Fruit fly (Drosophila melanogaster) whole organism, wandering third instar larva: Measurements from ENCODE around the gene Klf15.

Source experiments
- Abd-B ChIP-seq: fragments of >200 bp; optimal IDR thresholded peaks from 2 replicates; lab custom pipeline; 2017; ENCODE audit warnings: missing biosample characterization, missing genetic modification characterization
- CG32264 ChIP-seq: fragments of 200-800 bp; sonication (Bioruptor generic); optimal IDR thresholded peaks from 2 replicates; lab custom pipeline; 2016; ENCODE audit warnings: missing biosample characterization, missing genetic modification characterization
- CG9705 ChIP-seq: fragments of 200-800 bp; sonication (Bioruptor generic); optimal IDR thresholded peaks from 2 replicates; lab custom pipeline; 2018; ENCODE audit warnings: missing biosample characterization, mild to moderate bottlenecking, missing genetic modification characterization
- CrebA ChIP-seq: fragments of 200-800 bp; sonication (Bioruptor generic); optimal IDR thresholded peaks from 2 replicates; lab custom pipeline; 2016; ENCODE audit warnings: missing biosample characterization, mild to moderate bottlenecking, missing genetic modification characterization, borderline replicate concordance
- Dif ChIP-seq: fragments of 200-275, 200-300 bp; sonication (Bioruptor generic); optimal IDR thresholded peaks from 2 replicates; lab custom pipeline; 2018; ENCODE audit warnings: missing biosample characterization, missing genetic modification characterization; ENCODE audit not compliant: partially characterized antibody
- GATAd ChIP-seq: sonication (Bioruptor generic); optimal IDR thresholded peaks from 2 replicates; lab custom pipeline; 2016; ENCODE audit warnings: missing biosample characterization, missing genetic modification characterization
- HLH106 ChIP-seq: fragments of 200-800 bp; optimal IDR thresholded peaks from 3 replicates; lab custom pipeline; 2019; ENCODE audit warnings: missing biosample characterization, mild to moderate bottlenecking, missing genetic modification characterization, moderate library complexity
- Hnf4 ChIP-seq: fragments of 200-800 bp; sonication (Bioruptor generic); optimal IDR thresholded peaks from 2 replicates; lab custom pipeline; 2016; ENCODE audit warnings: missing biosample characterization, mild to moderate bottlenecking, missing genetic modification characterization
- Hr78 ChIP-seq: fragments of >200 bp; optimal IDR thresholded peaks from 2 replicates; lab custom pipeline; 2017; ENCODE audit warnings: missing biosample characterization, missing genetic modification characterization
- Hr83 ChIP-seq: fragments of 200-300 bp; sonication (Bioruptor generic); optimal IDR thresholded peaks from 2 replicates; lab custom pipeline; 2016; ENCODE audit warnings: missing biosample characterization, mild to moderate bottlenecking, missing genetic modification characterization, moderate library complexity; ENCODE audit not compliant: poor library complexity, severe bottlenecking
- Jra ChIP-seq: sonication (Bioruptor generic); optimal IDR thresholded peaks from 2 replicates; lab custom pipeline; 2016; ENCODE audit warnings: missing biosample characterization, missing genetic modification characterization
- Mio ChIP-seq: sonication (Bioruptor generic); optimal IDR thresholded peaks from 2 replicates; lab custom pipeline; 2016; ENCODE audit warnings: missing biosample characterization, missing genetic modification characterization
- N ChIP-seq: fragments of >200 bp; optimal IDR thresholded peaks from 2 replicates; lab custom pipeline; 2018; ENCODE audit warnings: missing biosample characterization, missing external identifiers, missing genetic modification characterization
- OdsH ChIP-seq: fragments of 200-800 bp; sonication (Bioruptor generic); optimal IDR thresholded peaks from 2 replicates; lab custom pipeline; 2016; ENCODE audit warnings: missing biosample characterization, mild to moderate bottlenecking, missing genetic modification characterization
- Rel ChIP-seq, 2 experiments: fragments of 200-800 bp; sonication (Bioruptor generic) in 1 of 2; optimal IDR thresholded peaks; 2 replicates in 1 of 2; 3 replicates in 1 of 2; lab custom pipeline; 2016 to 2019; ENCODE audit warnings: mild to moderate bottlenecking in 2 of 2, missing biosample characterization in 2 of 2, missing genetic modification characterization in 2 of 2, moderate library complexity in 1 of 2
- Sp1 ChIP-seq: fragments of 200-800 bp; sonication (Bioruptor generic); optimal IDR thresholded peaks from 3 replicates; lab custom pipeline; 2019; ENCODE audit warnings: missing biosample characterization, mild to moderate bottlenecking, missing genetic modification characterization, moderate library complexity
- br ChIP-seq: fragments of 200-800 bp; sonication (Bioruptor generic); optimal IDR thresholded peaks from 2 replicates; lab custom pipeline; 2016; ENCODE audit warnings: missing biosample characterization, missing genetic modification characterization
- dsf ChIP-seq: sonication (Bioruptor generic); optimal IDR thresholded peaks from 2 replicates; lab custom pipeline; 2016; ENCODE audit warnings: missing biosample characterization, missing genetic modification characterization, borderline replicate concordance
- ey ChIP-seq: fragments of 200-800 bp; sonication (Bioruptor generic); optimal IDR thresholded peaks from 2 replicates; lab custom pipeline; 2016; ENCODE audit warnings: missing biosample characterization, missing genetic modification characterization
- foxo ChIP-seq, 2 experiments: fragments of 200-800 bp; sonication (Bioruptor generic); optimal IDR thresholded peaks; 2 replicates in 1 of 2; 3 replicates in 1 of 2; lab custom pipeline; 2016 to 2017; ENCODE audit warnings: missing biosample characterization in 2 of 2, missing genetic modification characterization in 2 of 2
- fru ChIP-seq: fragments of 200-800 bp; sonication (Bioruptor generic); optimal IDR thresholded peaks from 3 replicates; lab custom pipeline; 2016; ENCODE audit warnings: missing biosample characterization, mild to moderate bottlenecking, missing genetic modification characterization
- jim ChIP-seq: fragments of 175-275, 200-325 bp; sonication (Bioruptor generic); optimal IDR thresholded peaks from 2 replicates; lab custom pipeline; 2016; ENCODE audit warnings: missing biosample characterization, mild to moderate bottlenecking, missing genetic modification characterization
- lola ChIP-seq: fragments of >200 bp; optimal IDR thresholded peaks from 2 replicates; lab custom pipeline; 2017; ENCODE audit warnings: missing biosample characterization, missing genetic modification characterization
- pan ChIP-seq: fragments of >200 bp; optimal IDR thresholded peaks from 2 replicates; lab custom pipeline; 2017
- psq ChIP-seq: fragments of 200-800 bp; sonication (Bioruptor generic); optimal IDR thresholded peaks from 3 replicates; lab custom pipeline; 2017; ENCODE audit warnings: missing biosample characterization, mild to moderate bottlenecking, missing genetic modification characterization, moderate library complexity
- sage ChIP-seq: fragments of 200-800 bp; sonication (Bioruptor generic); optimal IDR thresholded peaks from 2 replicates; lab custom pipeline; 2016; ENCODE audit warnings: missing biosample characterization, mild to moderate bottlenecking, missing genetic modification characterization
- sv ChIP-seq: fragments of 200-800 bp; sonication (Bioruptor generic); optimal IDR thresholded peaks from 3 replicates; lab custom pipeline; 2016; ENCODE audit warnings: missing biosample characterization, missing genetic modification characterization
- tai ChIP-seq: sonication (Bioruptor generic); optimal IDR thresholded peaks from 2 replicates; lab custom pipeline; 2016; ENCODE audit warnings: missing biosample characterization, missing genetic modification characterization
- usp ChIP-seq: fragments of >200 bp; optimal IDR thresholded peaks from 2 replicates; lab custom pipeline; 2017; ENCODE audit warnings: missing biosample characterization, missing genetic modification characterization
- woc ChIP-seq: sonication (Bioruptor generic); optimal IDR thresholded peaks from 2 replicates; lab custom pipeline; 2016; ENCODE audit warnings: missing biosample characterization, mild to moderate bottlenecking, missing genetic modification characterization

Klf15 gene

dm6 chrX:4771488-4771887, at the start of gene Klf15:
TSS of gene Klf15 (minus strand) at chrX:4771588.
- TF ChIP-seq OdsH (GFP tag; lab: Kevin White, UChicago), result no peak
- TF ChIP-seq N (GFP tag; lab: Kevin White, UChicago), result no peak

dm6 chrX:4807826-4808225, 36.4 kb upstream of the Klf15 start:
- TF ChIP-seq CG9705 (no peak), ey (GFP tag; lab: Kevin White, UChicago) (no peak), psq (GFP tag; lab: Kevin White, UChicago) (no peak), usp (GFP tag; lab: Kevin White, UChicago) (no peak), sv (GFP tag; lab: Kevin White, UChicago) (no peak), br (GFP tag; lab: Kevin White, UChicago) (no peak), foxo (GFP tag; optimal IDR thresholded peaks at IDR 0.05; lab: Kevin White, UChicago) (no peak), Mio (GFP tag; lab: Kevin White, UChicago) (no peak), Hnf4 (GFP tag; lab: Kevin White, UChicago) (no peak), Jra (no peak), Hr83 (GFP tag; lab: Kevin White, UChicago) (no peak), CG32264 (no peak), Abd-B (GFP tag; lab: Kevin White, UChicago) (no peak), Hr78 (GFP tag; lab: Kevin White, UChicago) (no peak)

- TF ChIP-seq usp (GFP tag; lab: Kevin White, UChicago), result no peak
- TF ChIP-seq OdsH (GFP tag; lab: Kevin White, UChicago), result no peak
- TF ChIP-seq br (GFP tag; lab: Kevin White, UChicago), result no peak
- no peak for TF ChIP-seq CG9705
- no peak for TF ChIP-seq HLH106
- TF ChIP-seq woc (GFP tag; lab: Kevin White, UChicago), result no peak
- no peak for TF ChIP-seq Dif (GFP tag; lab: Kevin White, UChicago)
- TF ChIP-seq Rel (GFP tag; optimal IDR thresholded peaks at IDR 0.05; lab: Kevin White, UChicago), result no peak
- TF ChIP-seq Rel (tag; optimal IDR thresholded peaks at IDR 0.05; lab: Kevin White, UChicago), result no peak
- no peak for TF ChIP-seq sv (GFP tag; lab: Kevin White, UChicago)
- no peak for TF ChIP-seq CrebA (GFP tag; lab: Kevin White, UChicago)
- TF ChIP-seq fru (GFP tag; lab: Kevin White, UChicago), result no peak
- TF ChIP-seq Hr83 (GFP tag; lab: Kevin White, UChicago), result no peak
- TF ChIP-seq dsf, result no peak
- TF ChIP-seq psq (GFP tag; lab: Kevin White, UChicago), result no peak
- TF ChIP-seq Hnf4 (GFP tag; lab: Kevin White, UChicago), result no peak
Measured at dm6 chrX:4804762-4805161, 33.4 kb upstream of the Klf15 start, which contains the start of gene CG2861. TSS of gene CG2861 (minus strand) at chrX:4804862.

- no peak for TF ChIP-seq jim
- no peak for TF ChIP-seq Hr83 (GFP tag; lab: Kevin White, UChicago)
- no peak for TF ChIP-seq sage (GFP tag; lab: Kevin White, UChicago)
- TF ChIP-seq sv (GFP tag; lab: Kevin White, UChicago), result no peak
- TF ChIP-seq Hr78 (GFP tag; lab: Kevin White, UChicago), result no peak
- TF ChIP-seq foxo (GFP tag; optimal IDR thresholded peaks at IDR 0.05; lab: Kevin White, UChicago), result no peak
Measured at dm6 chrX:4783775-4784174, 12.4 kb upstream of the Klf15 start, which contains the start of gene CG6978. TSS of gene CG6978 (plus strand) at chrX:4784075.

dm6 chrX:4782689-4783088, 11.3 kb upstream of the Klf15 start, which contains the start of gene CG15471:
TSS of gene CG15471 (minus strand) at chrX:4782789.
- no peak for TF ChIP-seq CrebA (GFP tag; lab: Kevin White, UChicago)
- TF ChIP-seq fru (GFP tag; lab: Kevin White, UChicago), result no peak
- TF ChIP-seq Sp1 (GFP tag; lab: Kevin White, UChicago), result no peak
- TF ChIP-seq Mio (GFP tag; lab: Kevin White, UChicago), result no peak
- no peak for TF ChIP-seq sage (GFP tag; lab: Kevin White, UChicago)
- no peak for TF ChIP-seq tai
- no peak for TF ChIP-seq Rel (GFP tag; optimal IDR thresholded peaks at IDR 0.05; lab: Kevin White, UChicago)
- no peak for TF ChIP-seq Rel (tag; optimal IDR thresholded peaks at IDR 0.05; lab: Kevin White, UChicago)
- no peak for TF ChIP-seq pan (lab: Kevin White, UChicago)
- TF ChIP-seq ey (GFP tag; lab: Kevin White, UChicago), result no peak
- TF ChIP-seq lola (GFP tag; lab: Kevin White, UChicago), result no peak
- no peak for TF ChIP-seq foxo (GFP tag; optimal IDR thresholded peaks at IDR 0.05; lab: Kevin White, UChicago)
- TF ChIP-seq HLH106, result no peak
- no peak for TF ChIP-seq GATAd
- no peak for TF ChIP-seq Hnf4 (GFP tag; lab: Kevin White, UChicago)
- no peak for TF ChIP-seq CG9705
- TF ChIP-seq sv (GFP tag; lab: Kevin White, UChicago), result no peak
